Worm (Caenorhabditis elegans) whole organism, early embryonic: Measurements from ENCODE around the gene C16C4.17.
"Not testable (repeated sequence)": the region's sequence is repeated elsewhere in the genome, so short reads cannot be mapped to it uniquely, and the experiment has no call there.

Experiments
- B0310.2 ChIP-seq: sonication (generic microtip); optimal IDR thresholded peaks from 2 replicates; lab custom pipeline; 2016; ENCODE audit warnings: mild to moderate bottlenecking, missing genetic modification characterization, missing compliant biosample characterization
- F13C5.2 ChIP-seq: sonication (generic microtip); optimal IDR thresholded peaks from 2 replicates; lab custom pipeline; 2017; ENCODE audit warnings: mild to moderate bottlenecking, missing genetic modification characterization, inconsistent platforms, missing compliant biosample characterization
- aly-1 ChIP-seq: sonication (generic microtip); optimal IDR thresholded peaks from 2 replicates; lab custom pipeline; 2016; ENCODE audit warnings: missing genetic modification characterization, missing compliant biosample characterization
- ama-1 ChIP-seq: fragments of 150-350 bp; optimal IDR thresholded peaks from 2 replicates; lab custom pipeline; 2014
- ceh-13 ChIP-seq: fragments of 200-800 bp; sonication (Bioruptor generic); optimal IDR thresholded peaks from 2 replicates; lab custom pipeline; 2018; ENCODE audit warnings: mild to moderate bottlenecking, missing genetic modification characterization, missing compliant biosample characterization
- ceh-36 ChIP-seq: sonication (generic microtip); optimal IDR thresholded peaks from 2 replicates; lab custom pipeline; 2016; ENCODE audit warnings: missing genetic modification characterization, inconsistent platforms, missing compliant biosample characterization
- ets-7 ChIP-seq: sonication (generic microtip); optimal IDR thresholded peaks from 2 replicates; lab custom pipeline; 2016; ENCODE audit warnings: missing genotype, missing genetic modification characterization, missing compliant biosample characterization
- flt-1 ChIP-seq: fragments of 200-800 bp; sonication (Bioruptor generic); IDR thresholded peaks from 2 replicates; pipeline ENCODE4 v1.3.6; 2022; ENCODE audit warnings: missing genetic modification characterization, missing compliant biosample characterization
- hmbx-1 ChIP-seq: sonication (generic microtip); optimal IDR thresholded peaks from 2 replicates; lab custom pipeline; 2016; ENCODE audit warnings: mild to moderate bottlenecking, missing genetic modification characterization, missing compliant biosample characterization
- hmg-4 ChIP-seq: fragments of 200-800 bp; sonication (Bioruptor generic); optimal IDR thresholded peaks from 2 replicates; lab custom pipeline; 2018; ENCODE audit warnings: mild to moderate bottlenecking, missing genetic modification characterization, missing compliant biosample characterization
- hnd-1 ChIP-seq: sonication (generic microtip); optimal IDR thresholded peaks from 2 replicates; lab custom pipeline; 2016; ENCODE audit warnings: missing genetic modification characterization, missing compliant biosample characterization
- pes-1 ChIP-seq: fragments of 200-800 bp; sonication (Bioruptor generic); IDR thresholded peaks from 2 replicates; pipeline ENCODE4 v1.3.6; 2022; ENCODE audit warnings: missing genetic modification reagents, missing genetic modification characterization, missing compliant biosample characterization
- scrt-1 ChIP-seq: fragments of 200-800 bp; sonication (Bioruptor generic); IDR thresholded peaks from 2 replicates; pipeline ENCODE4 v1.3.6; 2022; ENCODE audit warnings: missing genetic modification characterization, missing compliant biosample characterization
- sea-1 ChIP-seq: fragments of 200-800 bp; sonication (Bioruptor generic); conservative IDR thresholded peaks from 2 replicates; pipeline ENCODE4 v1.3.6; 2022; ENCODE audit warnings: missing genetic modification characterization, missing compliant biosample characterization
- tbx-11 ChIP-seq: fragments of 200-800 bp; sonication (Bioruptor generic); IDR thresholded peaks from 2 replicates; pipeline ENCODE4 v1.3.6; 2022; ENCODE audit warnings: missing genetic modification characterization, missing compliant biosample characterization
- tbx-37 ChIP-seq: fragments of 200-800 bp; sonication (Bioruptor generic); conservative IDR thresholded peaks from 2 replicates; pipeline ENCODE4 v1.3.6; 2022; ENCODE audit warnings: missing genetic modification reagents, missing genetic modification characterization, missing compliant biosample characterization
- tra-4 ChIP-seq: sonication (generic microtip); optimal IDR thresholded peaks from 2 replicates; lab custom pipeline; 2017; ENCODE audit warnings: missing genetic modification characterization, missing compliant biosample characterization

The C16C4.17 gene

DNA sequence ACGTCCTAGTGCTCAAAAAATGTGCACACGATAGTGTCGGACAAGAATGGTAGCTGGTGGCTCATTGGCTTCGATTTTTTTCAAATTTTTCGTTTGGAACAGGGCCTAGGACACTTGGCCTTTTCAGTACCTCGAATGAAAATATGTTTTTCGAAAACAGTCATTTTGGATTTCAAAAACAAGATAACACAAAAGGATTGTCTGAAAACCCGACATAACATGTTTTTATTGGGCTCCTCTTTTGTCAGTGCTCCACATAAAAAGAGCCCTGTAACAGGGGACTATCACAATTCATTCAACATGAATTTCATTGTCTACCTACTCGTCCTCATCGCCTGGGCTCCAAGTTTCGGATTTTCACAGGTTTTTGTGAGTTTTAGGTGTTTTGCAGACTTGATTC is at the start of gene C16C4.17:
Gene C16C4.17, plus strand, starts transcription at position 301 of the 400 bp plus-strand sequence.
- no peak for TF ChIP-seq ceh-13 (GFP tag; lab: Kevin White, UChicago)
- TF ChIP-seq B0310.2 (tag; lab: Kevin White, UChicago), result no peak
- no peak for TF ChIP-seq ama-1 (lab: Kevin White, UChicago)
- no peak for TF ChIP-seq aly-1 (tag; lab: Kevin White, UChicago)
- no peak for TF ChIP-seq ceh-36 (tag; lab: Kevin White, UChicago)
- no peak for TF ChIP-seq F13C5.2 (tag; lab: Kevin White, UChicago)
- TF ChIP-seq hnd-1 (tag; lab: Kevin White, UChicago), result no peak
- no peak for TF ChIP-seq scrt-1 (GFP tag; lab: Robert Waterston, UW)
- no peak for TF ChIP-seq hmg-4 (GFP tag; lab: Kevin White, UChicago)
- no peak for TF ChIP-seq pes-1
- TF ChIP-seq tbx-37 (GFP tag; lab: Robert Waterston, UW), result no peak
- no peak for TF ChIP-seq ets-7 (tag; lab: Kevin White, UChicago)
- TF ChIP-seq tbx-11 (GFP tag; lab: Robert Waterston, UW), result no peak
- no peak for TF ChIP-seq tra-4
- no peak for TF ChIP-seq hmbx-1 (tag; lab: Kevin White, UChicago)

DNA sequence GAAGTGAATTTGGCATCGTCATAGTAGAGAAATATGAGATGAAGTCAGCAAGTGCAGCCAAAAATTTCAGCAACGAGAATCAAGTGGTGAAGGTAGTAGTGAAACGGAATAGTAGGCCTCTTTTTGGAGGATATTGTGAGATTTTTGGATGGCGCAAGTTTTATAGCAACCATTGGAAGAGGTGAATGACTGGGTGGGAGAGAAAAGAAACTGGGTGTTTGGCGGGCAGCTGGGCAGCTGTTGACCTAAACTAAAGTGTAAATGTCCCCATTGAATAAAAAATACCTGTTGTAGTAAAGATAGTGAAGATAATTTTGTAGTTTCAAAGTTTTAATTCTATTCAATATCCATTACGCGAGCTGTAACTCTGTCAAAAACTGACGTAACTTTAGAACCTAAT is 48.3 kb upstream of the C16C4.17 start:
- TF ChIP-seq aly-1 (tag; lab: Kevin White, UChicago), result no peak
- no peak for TF ChIP-seq ceh-13 (GFP tag; lab: Kevin White, UChicago)
- no peak for TF ChIP-seq hnd-1 (tag; lab: Kevin White, UChicago)
- TF ChIP-seq flt-1 (GFP tag; lab: Robert Waterston, UW), result no peak
- TF ChIP-seq tbx-11 (GFP tag; lab: Robert Waterston, UW), result no peak
- no peak for TF ChIP-seq B0310.2 (tag; lab: Kevin White, UChicago)
- no peak for TF ChIP-seq sea-1
- no peak for TF ChIP-seq ceh-36 (tag; lab: Kevin White, UChicago)
- TF ChIP-seq ets-7 (tag; lab: Kevin White, UChicago), result no peak
- TF ChIP-seq hmg-4 (GFP tag; lab: Kevin White, UChicago), result no peak
- no peak for TF ChIP-seq tra-4
- no peak for TF ChIP-seq pes-1
- no peak for TF ChIP-seq ama-1 (lab: Kevin White, UChicago)
- no peak for TF ChIP-seq F13C5.2 (tag; lab: Kevin White, UChicago)
- TF ChIP-seq tbx-37 (GFP tag; lab: Robert Waterston, UW), result no peak

DNA sequence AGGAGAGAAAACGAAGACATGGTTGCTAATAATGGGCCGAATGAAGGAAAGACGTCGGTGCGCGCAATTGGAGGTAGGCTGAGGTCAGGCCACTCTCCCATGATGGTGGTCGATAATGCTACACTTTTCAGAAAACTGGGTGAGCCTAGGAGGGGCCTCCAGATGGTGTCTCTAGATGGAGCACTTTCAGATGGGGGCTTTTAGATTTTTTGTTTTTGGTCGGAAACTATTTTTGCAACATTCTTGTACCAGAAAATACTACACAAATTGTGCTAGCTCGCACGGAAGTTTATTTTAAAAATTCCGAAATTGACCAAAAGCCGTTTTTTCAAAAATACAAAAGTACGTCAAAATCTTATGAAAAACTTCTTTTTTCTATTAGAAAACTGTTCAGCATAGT is 46.1 kb upstream of the C16C4.17 start, which contains the start of gene fbxb-10:
Gene fbxb-10, minus strand, starts transcription at position 101 of the 400 bp plus-strand sequence.
- TF ChIP-seq pes-1 (no peak), ets-7 (tag; lab: Kevin White, UChicago) (no peak), ama-1 (lab: Kevin White, UChicago) (no peak), hmbx-1 (tag; lab: Kevin White, UChicago) (no peak), ceh-36 (tag; lab: Kevin White, UChicago) (no peak), scrt-1 (GFP tag; lab: Robert Waterston, UW) (no peak), tbx-11 (GFP tag; lab: Robert Waterston, UW) (no peak), hmg-4 (GFP tag; lab: Kevin White, UChicago) (no peak), tbx-37 (GFP tag; lab: Robert Waterston, UW) (no peak), B0310.2 (tag; lab: Kevin White, UChicago) (no peak), aly-1 (tag; lab: Kevin White, UChicago) (no peak), sea-1 (no peak), ceh-13 (GFP tag; lab: Kevin White, UChicago) (no peak), F13C5.2 (tag; lab: Kevin White, UChicago) (no peak), flt-1 (GFP tag; lab: Robert Waterston, UW) (no peak), tra-4 (no peak), hnd-1 (tag; lab: Kevin White, UChicago) (no peak)

DNA sequence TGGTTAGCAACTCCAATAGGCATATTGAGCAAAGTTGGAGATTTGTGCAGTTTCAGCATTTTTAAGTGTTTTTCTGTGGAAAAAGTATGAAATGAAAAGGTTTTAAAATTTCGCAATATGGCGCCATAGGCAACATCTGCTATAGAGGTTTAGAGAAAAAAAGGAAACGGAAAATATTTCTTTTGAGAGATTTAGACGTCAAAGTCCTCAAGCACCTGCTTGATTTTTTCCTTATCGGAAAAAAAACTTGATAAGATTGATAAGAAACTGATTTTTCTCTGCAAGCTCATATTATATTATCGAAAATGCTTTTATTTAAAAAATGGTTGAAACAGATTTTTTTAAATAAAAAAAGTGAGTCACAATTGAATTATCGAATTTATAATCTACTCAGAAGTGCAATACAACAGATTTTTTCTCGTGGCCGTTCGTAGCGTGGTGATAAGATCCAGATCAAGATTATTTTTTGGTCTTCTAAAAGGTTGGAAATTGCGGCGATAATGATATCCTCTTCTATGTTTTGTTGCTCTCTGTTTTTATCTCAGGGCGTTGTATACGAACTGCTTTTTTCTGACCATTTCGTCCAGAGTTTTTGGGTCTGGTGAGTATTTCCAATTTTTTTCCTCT is 44.3 kb upstream of the C16C4.17 start, which contains the start of gene fbxc-19:
Gene fbxc-19, plus strand, starts transcription at position 536 of the 627 bp plus-strand sequence.
- TF ChIP-seq ets-7 (tag; lab: Kevin White, UChicago) (no peak), B0310.2 (tag; lab: Kevin White, UChicago) (no peak), scrt-1 (GFP tag; lab: Robert Waterston, UW) (no peak), pes-1 (no peak; the same call in 1 of the 2 replicates), F13C5.2 (tag; lab: Kevin White, UChicago) (no peak), aly-1 (tag; lab: Kevin White, UChicago) (no peak), ama-1 (lab: Kevin White, UChicago) (no peak), tbx-11 (GFP tag; lab: Robert Waterston, UW) (no peak), flt-1 (GFP tag; lab: Robert Waterston, UW) (no peak), tbx-37 (GFP tag; lab: Robert Waterston, UW) (no peak), hmg-4 (GFP tag; lab: Kevin White, UChicago) (no peak), ceh-13 (GFP tag; lab: Kevin White, UChicago) (no peak), hmbx-1 (tag; lab: Kevin White, UChicago) (no peak), hnd-1 (tag; lab: Kevin White, UChicago) (no peak), sea-1 (no peak), tra-4 (no peak), ceh-36 (tag; lab: Kevin White, UChicago) (no peak)

DNA sequence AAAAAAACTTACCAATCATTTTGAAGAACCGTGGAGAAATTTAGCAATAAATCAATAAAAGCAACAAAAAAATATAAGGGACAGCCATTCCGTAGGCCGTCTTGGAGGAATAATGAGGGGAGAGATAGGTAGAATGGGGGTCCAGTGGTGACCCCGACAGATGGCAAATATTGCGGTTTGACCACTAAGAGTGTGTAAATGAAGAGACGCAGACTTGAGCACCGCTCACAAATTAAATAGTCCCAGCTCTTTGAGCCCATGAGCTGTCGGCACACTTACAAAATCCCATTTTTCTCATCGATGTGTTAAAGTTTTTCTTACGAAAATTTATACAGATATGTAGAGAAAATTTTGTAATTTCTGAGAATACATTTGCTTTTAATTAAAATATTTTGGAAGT is 43.6 kb upstream of the C16C4.17 start, which contains the start of gene fbxa-3:
Gene fbxa-3, minus strand, starts transcription at position 101 of the 400 bp plus-strand sequence.
- TF ChIP-seq ceh-36 (tag; lab: Kevin White, UChicago) (no peak), scrt-1 (GFP tag; lab: Robert Waterston, UW) (no peak), flt-1 (GFP tag; lab: Robert Waterston, UW) (no peak)

DNA sequence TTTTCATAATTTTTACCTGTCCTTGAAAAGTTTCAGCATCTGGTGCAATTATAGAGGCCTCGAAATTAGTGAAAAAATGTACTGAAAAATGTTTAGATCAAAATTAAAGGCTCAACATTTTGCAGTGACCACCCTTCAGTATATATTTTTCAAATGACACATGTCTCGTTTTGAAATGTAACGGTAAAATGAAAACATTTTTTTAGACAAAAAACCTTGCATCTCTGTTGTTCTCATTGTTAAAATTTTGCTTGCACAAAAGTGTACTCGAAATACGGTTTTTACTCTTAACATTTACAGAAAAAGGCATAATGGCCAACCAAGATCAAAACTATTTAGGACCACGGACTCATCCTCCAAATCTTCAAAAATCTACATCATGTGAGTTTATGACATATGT is 40.0 kb upstream of the C16C4.17 start, which contains the start of gene math-41:
Gene math-41, plus strand, starts transcription at position 301 of the 400 bp plus-strand sequence.
- not testable (repeated sequence) for TF ChIP-seq hmg-4 (GFP tag; lab: Kevin White, UChicago); aly-1 (tag; lab: Kevin White, UChicago); tbx-37 (GFP tag; lab: Robert Waterston, UW)
